Worm (Caenorhabditis elegans) whole organism, young adult: ENCODE data around the gene ZK377.15.

Experiments
- F49E8.2 ChIP-seq: sonication (generic microtip); optimal IDR thresholded peaks from 3 replicates; lab custom pipeline; 2017; ENCODE audit warnings: missing genetic modification characterization, mild to moderate bottlenecking, missing compliant biosample characterization, antibody characterized with exemption, moderate library complexity; ENCODE audit not compliant: insufficient read depth
- ama-1 ChIP-seq, 3 experiments: fragments of 150-350 bp in 1 of 3; sonication (generic microtip) in 2 of 3; optimal IDR thresholded peaks; 2 replicates each; lab custom pipeline; 2014 to 2018; ENCODE audit warnings: missing biosample characterization in 2 of 3, missing genetic modification characterization in 2 of 3, missing genetic modification reagents in 2 of 3
- atf-7 ChIP-seq: sonication (generic microtip); optimal IDR thresholded peaks from 2 replicates; lab custom pipeline; 2017; ENCODE audit warnings: mild to moderate bottlenecking, missing genetic modification characterization, missing compliant biosample characterization
- attf-6 ChIP-seq: fragments of 200-800 bp; sonication (Bioruptor generic); IDR thresholded peaks from 2 replicates; pipeline ENCODE4 v1.3.6; 2022; ENCODE audit warnings: missing genetic modification reagents, missing genetic modification characterization, missing compliant biosample characterization

DNA sequence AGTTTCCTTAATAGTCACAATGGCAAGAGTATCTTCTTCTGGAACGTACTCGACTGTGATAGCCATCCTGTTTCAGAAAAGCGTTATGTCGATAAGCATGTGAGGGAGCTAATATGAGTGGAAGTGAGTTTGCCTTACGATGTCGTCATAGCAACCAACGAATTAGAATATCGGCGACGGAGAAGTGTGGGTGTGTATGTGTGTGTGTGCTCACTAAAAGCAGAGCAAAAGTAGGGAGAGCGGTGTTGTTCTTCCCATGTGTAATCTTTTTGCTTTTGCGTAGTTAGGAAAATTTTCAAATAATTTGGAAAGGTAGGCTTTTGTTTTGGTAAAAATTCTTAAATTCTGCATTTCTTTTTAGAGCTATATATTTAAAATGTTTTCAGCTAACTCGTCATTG lies 14.6 kb downstream of the ZK377.15 start, which contains the start of gene ZK813.5:
- TF ChIP-seq attf-6 (no peak), F49E8.2 (tag; lab: Kevin White, UChicago) (no peak), atf-7 (no peak), ama-1 (optimal IDR thresholded peaks at IDR 0.05; lab: Kevin White, UChicago) (no peak), ama-1 (GFP tag; optimal IDR thresholded peaks at IDR 0.05; lab: Kevin White, UChicago) (no peak)
